Fruit fly (Drosophila melanogaster): ENCODE measurements around the gene ko.
A peak's percentile ranks its signal among the peaks of the same experiment; 100 is the strongest.

The ko gene

dm6 chr3L:21066210-21066912, 64.6 kb downstream of the ko start (continued):
- TF ChIP-seq CG12769 (tag; optimal IDR thresholded peaks at IDR 0.05) (no peak), CG15479 (GFP tag; optimal IDR thresholded peaks at IDR 0.05) (peak; percentile 72), CG11398 (GFP tag; optimal IDR thresholded peaks at IDR 0.05) (no peak), fd102C (GFP tag; optimal IDR thresholded peaks at IDR 0.05) (no peak), kah (GFP tag; optimal IDR thresholded peaks at IDR 0.05) (peak; percentile 30), BtbVII (GFP tag; optimal IDR thresholded peaks at IDR 0.05) (no peak), Med (GFP tag) (peak; percentile 53), CG11723 (GFP tag; optimal IDR thresholded peaks at IDR 0.05) (no peak), D (optimal IDR thresholded peaks at IDR 0.05) (peak; percentile 21), D (GFP tag; optimal IDR thresholded peaks at IDR 0.05) (no peak), NK7.1 (GFP tag; optimal IDR thresholded peaks at IDR 0.05) (no peak), grau (tag; optimal IDR thresholded peaks at IDR 0.05) (no peak), croc (GFP tag; conservative IDR thresholded peaks at IDR 0.05) (no peak), lilli (GFP tag; optimal IDR thresholded peaks at IDR 0.05) (no peak), onecut (GFP tag; IDR thresholded peaks at IDR 0.05) (peak; percentile 45; the same call in 1 of the 2 replicates), grn (GFP tag; optimal IDR thresholded peaks at IDR 0.05) (peak; percentile 27), Ada2b (GFP tag; IDR thresholded peaks at IDR 0.05) (no peak), twi (tag; optimal IDR thresholded peaks at IDR 0.05) (peak; percentile 81), sc (optimal IDR thresholded peaks at IDR 0.05) (no peak), sc (GFP tag; optimal IDR thresholded peaks at IDR 0.05) (no peak), CG7556 (GFP tag; optimal IDR thresholded peaks at IDR 0.05) (no peak), ttk (GFP tag; IDR thresholded peaks at IDR 0.05) (no peak), MTF-1 (GFP tag; optimal IDR thresholded peaks at IDR 0.05; ENCODE audit: borderline replicate concordance) (no peak), Myb (GFP tag; optimal IDR thresholded peaks at IDR 0.05) (no peak), CG6175 (GFP tag; IDR thresholded peaks at IDR 0.05) (no peak), CG8944 (GFP tag; optimal IDR thresholded peaks at IDR 0.05) (no peak), hth (optimal IDR thresholded peaks at IDR 0.05) (no peak), amos (GFP tag; IDR thresholded peaks at IDR 0.05; ENCODE audit: partially characterized antibody) (0 out of 2 replicates have a peak, but pooled peaks have one; percentile 11), rib (GFP tag; IDR thresholded peaks at IDR 0.05) (0 out of 2 replicates have a peak, but pooled peaks have one; percentile 23), CG12236 (GFP tag; optimal IDR thresholded peaks at IDR 0.05) (no peak), wdn (GFP tag; IDR thresholded peaks at IDR 0.05) (no peak), ro (GFP tag; IDR thresholded peaks at IDR 0.05) (no peak), tll (GFP tag; optimal IDR thresholded peaks at IDR 0.05) (peak in 1 of 2 experiments; percentile 66)

dm6 chr3L:21065212-21065902, 65.6 kb downstream of the ko start, which contains the start of gene CG43072:
TSS of gene CG43072 (plus strand) at chr3L:21065852.
- TF ChIP-seq CG1603 (tag; optimal IDR thresholded peaks at IDR 0.05) (peak; percentile 12), ab (GFP tag; optimal IDR thresholded peaks at IDR 0.05) (no peak), CG10209 (GFP tag; optimal IDR thresholded peaks at IDR 0.05) (no peak), gt (GFP tag; IDR thresholded peaks at IDR 0.05) (no peak), Bteb2 (GFP tag; optimal IDR thresholded peaks at IDR 0.05) (no peak), CG33557 (GFP tag; optimal IDR thresholded peaks at IDR 0.05) (peak; percentile 44), ems (GFP tag; optimal IDR thresholded peaks at IDR 0.05) (no peak), CG10147 (GFP tag; optimal IDR thresholded peaks at IDR 0.05) (no peak), CG1233 (GFP tag; optimal IDR thresholded peaks at IDR 0.05) (peak; percentile 1), psq (GFP tag; optimal IDR thresholded peaks at IDR 0.05) (no peak), CG34376 (GFP tag; optimal IDR thresholded peaks at IDR 0.05) (peak; percentile 99), nerfin-1 (tag; optimal IDR thresholded peaks at IDR 0.05) (peak; percentile 16), Dip2 (GFP tag; IDR thresholded peaks at IDR 0.05) (no peak), vnd (GFP tag; IDR thresholded peaks at IDR 0.05; ENCODE audit: partially characterized antibody) (no peak), pita (GFP tag; optimal IDR thresholded peaks at IDR 0.05) (peak; percentile 63), sima (GFP tag; optimal IDR thresholded peaks at IDR 0.05) (no peak), luna (GFP tag; optimal IDR thresholded peaks at IDR 0.05) (no peak), CG7271 (tag; optimal IDR thresholded peaks at IDR 0.05) (no peak)
